Worm (Caenorhabditis elegans) whole organism, late embryonic: Measurements from ENCODE around the gene srlf-12.

Source experiments
- C08G9.2 ChIP-seq: sonication (generic microtip); optimal IDR thresholded peaks from 2 replicates; lab custom pipeline; 2016; ENCODE audit warnings: mild to moderate bottlenecking, missing genetic modification characterization, moderate library complexity, missing compliant biosample characterization
- ama-1 ChIP-seq: fragments of 150-350 bp; optimal IDR thresholded peaks from 2 replicates; lab custom pipeline; 2014
- ceh-34 ChIP-seq: sonication (generic microtip); optimal IDR thresholded peaks from 2 replicates; lab custom pipeline; 2016; ENCODE audit warnings: mild to moderate bottlenecking, missing genetic modification characterization, missing compliant biosample characterization
- ceh-9 ChIP-seq: sonication (generic microtip); optimal IDR thresholded peaks from 2 replicates; lab custom pipeline; 2016; ENCODE audit warnings: mild to moderate bottlenecking, missing genetic modification characterization, inconsistent platforms, missing compliant biosample characterization
- pag-3 ChIP-seq: sonication (generic microtip); optimal IDR thresholded peaks from 2 replicates; lab custom pipeline; 2016; ENCODE audit warnings: missing compliant biosample characterization, missing genetic modification characterization, borderline replicate concordance
- pqm-1 ChIP-seq: sonication (generic microtip); optimal IDR thresholded peaks from 2 replicates; lab custom pipeline; 2016; ENCODE audit warnings: missing genetic modification characterization, missing compliant biosample characterization
- sdc-2 ChIP-seq: sonication (generic microtip); optimal IDR thresholded peaks from 2 replicates; lab custom pipeline; 2016; ENCODE audit warnings: missing genotype, missing genetic modification characterization, missing compliant biosample characterization
- sox-4 ChIP-seq: sonication (generic microtip); optimal IDR thresholded peaks from 2 replicates; lab custom pipeline; 2017; ENCODE audit warnings: mild to moderate bottlenecking, missing genetic modification characterization, inconsistent platforms, missing compliant biosample characterization

DNA sequence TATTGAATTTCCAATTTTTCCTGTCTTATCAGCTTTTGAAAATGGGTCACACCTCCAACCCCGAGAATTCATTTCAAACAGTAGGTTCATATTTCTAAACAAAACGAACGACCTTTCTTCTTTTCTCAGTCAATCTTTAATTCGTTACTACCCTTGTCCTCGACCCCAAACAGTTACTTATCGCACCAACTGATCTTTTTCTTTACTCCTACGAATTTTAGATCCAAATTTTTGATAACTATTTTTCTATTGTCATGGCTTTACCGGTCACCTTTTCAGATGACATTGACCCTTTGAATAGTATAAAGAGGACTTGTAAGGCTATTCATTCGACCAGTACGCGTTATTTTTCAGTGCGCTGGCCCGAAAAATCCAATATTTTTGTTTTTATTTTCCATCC, 24.2 kb upstream of the srlf-12 start:
- TF ChIP-seq pqm-1 (tag; lab: Kevin White, UChicago) (no peak), C08G9.2 (no peak), sdc-2 (tag; lab: Kevin White, UChicago) (no peak), ama-1 (no peak), sox-4 (tag; lab: Kevin White, UChicago) (no peak), pag-3 (tag; lab: Kevin White, UChicago) (no peak), ceh-34 (tag; lab: Kevin White, UChicago) (no peak), ceh-9 (no peak)
